Fruit fly (Drosophila melanogaster) whole organism, embryonic: ENCODE data around the gene CG10341.

Source experiments
- CG10147 ChIP-seq: fragments of 200-800 bp; sonication (Bioruptor generic); optimal IDR thresholded peaks from 2 replicates; lab custom pipeline; 2019; ENCODE audit warnings: missing biosample characterization, mild to moderate bottlenecking, missing genetic modification characterization, moderate library complexity
- CG10209 ChIP-seq: fragments of 200-800 bp; sonication (Bioruptor generic); optimal IDR thresholded peaks from 3 replicates; lab custom pipeline; 2017; ENCODE audit warnings: missing biosample characterization, mild to moderate bottlenecking, missing genetic modification characterization, missing genetic modification reagents
- CG1024 ChIP-seq: fragments of 200-800 bp; sonication (Bioruptor generic); IDR thresholded peaks from 2 replicates; pipeline ENCODE4 v1.3.6; 2022; ENCODE audit warnings: missing biosample characterization, missing genetic modification characterization
- CG10462 ChIP-seq: fragments of 200-800 bp; sonication (Bioruptor generic); optimal IDR thresholded peaks from 2 replicates; lab custom pipeline; 2016; ENCODE audit warnings: missing biosample characterization, missing genetic modification characterization
- CG10979 ChIP-seq: fragments of 200-800 bp; sonication (Bioruptor generic); optimal IDR thresholded peaks from 2 replicates; lab custom pipeline; 2018; ENCODE audit warnings: missing biosample characterization, mild to moderate bottlenecking, missing genetic modification characterization, moderate library complexity
- CG11085 ChIP-seq: fragments of 200-800 bp; sonication (Bioruptor generic); IDR thresholded peaks from 2 replicates; pipeline ENCODE4 v1.3.6; 2022; ENCODE audit warnings: missing biosample characterization, missing genetic modification characterization
- CG14014 ChIP-seq: fragments of 200-800 bp; sonication (Bioruptor generic); IDR thresholded peaks from 2 replicates; pipeline ENCODE4 v1.3.6; 2022; ENCODE audit warnings: missing biosample characterization, missing genetic modification characterization
- CG14710 ChIP-seq: fragments of 200-800 bp; sonication (Bioruptor generic); optimal IDR thresholded peaks from 3 replicates; lab custom pipeline; 2019; ENCODE audit warnings: missing biosample characterization, mild to moderate bottlenecking, missing genetic modification characterization, moderate library complexity
- CG15601 ChIP-seq: fragments of 200-800 bp; sonication (Bioruptor generic); optimal IDR thresholded peaks from 3 replicates; lab custom pipeline; 2019; ENCODE audit warnings: missing biosample characterization, mild to moderate bottlenecking, missing genetic modification characterization, moderate library complexity
- CG1602 ChIP-seq: fragments of 200-800 bp; sonication (Bioruptor generic); optimal IDR thresholded peaks from 3 replicates; lab custom pipeline; 2016; ENCODE audit warnings: missing biosample characterization, missing genetic modification characterization
- CG16813 ChIP-seq: fragments of 200-800 bp; sonication (Bioruptor generic); IDR thresholded peaks from 3 replicates; pipeline ENCODE4 v1.3.6; 2022; ENCODE audit warnings: missing biosample characterization, missing genetic modification characterization; ENCODE audit not compliant: partially characterized antibody
- CG16815 ChIP-seq: fragments of 200-800 bp; sonication (Bioruptor generic); optimal IDR thresholded peaks from 3 replicates; lab custom pipeline; 2017; ENCODE audit warnings: missing biosample characterization, mild to moderate bottlenecking, missing genetic modification characterization
- CG17568 ChIP-seq: fragments of 200-800 bp; sonication (Bioruptor generic); optimal IDR thresholded peaks from 2 replicates; lab custom pipeline; 2018; ENCODE audit warnings: missing biosample characterization, mild to moderate bottlenecking, missing genetic modification characterization, moderate library complexity
- CG1792 ChIP-seq: fragments of 200-800 bp; sonication (Bioruptor generic); optimal IDR thresholded peaks from 2 replicates; lab custom pipeline; 2016; ENCODE audit warnings: missing biosample characterization, missing genetic modification characterization
- CG2116 ChIP-seq: fragments of 200-800 bp; sonication (Bioruptor generic); optimal IDR thresholded peaks from 3 replicates; lab custom pipeline; 2018; ENCODE audit warnings: missing biosample characterization, mild to moderate bottlenecking, missing genetic modification characterization
- CG2199 ChIP-seq: fragments of 200-800 bp; sonication (Bioruptor generic); IDR thresholded peaks from 3 replicates; pipeline ENCODE4 v1.3.6; 2022; ENCODE audit warnings: missing biosample characterization, missing genetic modification characterization
- CG4360 ChIP-seq: fragments of 200-800 bp; sonication (Bioruptor generic); IDR thresholded peaks from 2 replicates; pipeline ENCODE4 v1.3.6; 2022; ENCODE audit warnings: missing biosample characterization, missing genetic modification characterization
- CG4617 ChIP-seq: fragments of 200-800 bp; sonication (Bioruptor generic); optimal IDR thresholded peaks from 3 replicates; lab custom pipeline; 2016; ENCODE audit warnings: missing biosample characterization, missing genetic modification characterization, borderline replicate concordance
- CG5180 ChIP-seq: fragments of 200-800 bp; sonication (Bioruptor generic); optimal IDR thresholded peaks from 3 replicates; lab custom pipeline; 2017; ENCODE audit warnings: missing biosample characterization, missing genetic modification characterization, mild to moderate bottlenecking, moderate library complexity, missing genetic modification reagents
- CkIIα-i1 ChIP-seq: fragments of 200-800 bp; sonication (Bioruptor generic); IDR thresholded peaks from 2 replicates; pipeline ENCODE4 v1.3.6; 2022; ENCODE audit warnings: missing biosample characterization, missing genetic modification characterization
- Dp ChIP-seq: fragments of 200-800 bp; sonication (Bioruptor generic); optimal IDR thresholded peaks from 2 replicates; lab custom pipeline; 2018; ENCODE audit warnings: missing biosample characterization, mild to moderate bottlenecking, missing genetic modification characterization, moderate library complexity
- HLH3B ChIP-seq: fragments of 200-800 bp; sonication (Bioruptor generic); IDR thresholded peaks from 2 replicates; pipeline ENCODE4 v1.3.6; 2022; ENCODE audit warnings: missing biosample characterization, missing genetic modification characterization
- Hmr ChIP-seq: fragments of 200-800 bp; sonication (Bioruptor generic); optimal IDR thresholded peaks from 3 replicates; lab custom pipeline; 2017; ENCODE audit warnings: mild to moderate bottlenecking, missing biosample characterization, missing genetic modification reagents, missing genetic modification characterization
- Hmx ChIP-seq: fragments of 200-800 bp; sonication (Bioruptor generic); optimal IDR thresholded peaks from 2 replicates; lab custom pipeline; 2016; ENCODE audit warnings: missing biosample characterization, missing genetic modification characterization
- Lhr ChIP-seq: fragments of 200-800 bp; sonication (Bioruptor generic); optimal IDR thresholded peaks from 3 replicates; lab custom pipeline; 2017; ENCODE audit warnings: mild to moderate bottlenecking, missing biosample characterization, missing genetic modification reagents, missing genetic modification characterization
- Myb ChIP-seq: fragments of 200-800 bp; sonication (Bioruptor generic); optimal IDR thresholded peaks from 2 replicates; lab custom pipeline; 2016; ENCODE audit warnings: missing biosample characterization, missing genetic modification characterization
- Nf-YB ChIP-seq: fragments of 200-800 bp; sonication (Bioruptor generic); optimal IDR thresholded peaks from 3 replicates; lab custom pipeline; 2019; ENCODE audit warnings: missing biosample characterization, mild to moderate bottlenecking, missing genetic modification characterization, moderate library complexity
- Usf ChIP-seq: fragments of 200-800 bp; sonication (Bioruptor generic); optimal IDR thresholded peaks from 2 replicates; lab custom pipeline; 2017; ENCODE audit warnings: missing genotype, missing biosample characterization, missing genetic modification characterization
- Vsx1 ChIP-seq: fragments of 200-800 bp; sonication (Bioruptor generic); optimal IDR thresholded peaks from 2 replicates; lab custom pipeline; 2017; ENCODE audit warnings: missing biosample characterization, mild to moderate bottlenecking, missing genetic modification characterization, missing genetic modification reagents
- ap ChIP-seq: fragments of 200-800 bp; sonication (Bioruptor generic); IDR thresholded peaks from 2 replicates; pipeline ENCODE4 v1.3.6; 2022; ENCODE audit warnings: missing biosample characterization, missing genetic modification characterization
- bsh ChIP-seq, 2 experiments: fragments of 200-800 bp; sonication (Bioruptor generic); optimal IDR thresholded peaks; 2 replicates each; lab custom pipeline; 2017 to 2018; ENCODE audit warnings: mild to moderate bottlenecking in 2 of 2, missing biosample characterization in 2 of 2, missing genetic modification characterization in 2 of 2, moderate library complexity in 1 of 2
- cato ChIP-seq: fragments of 200-800 bp; sonication (Bioruptor generic); optimal IDR thresholded peaks from 2 replicates; lab custom pipeline; 2016; ENCODE audit warnings: missing biosample characterization, missing genetic modification characterization, borderline replicate concordance
- crol ChIP-seq: fragments of 200-800 bp; sonication (Bioruptor generic); IDR thresholded peaks from 2 replicates; pipeline ENCODE4 v1.3.6; 2022; ENCODE audit warnings: missing biosample characterization, missing genetic modification characterization
- cwo ChIP-seq: fragments of 200-800 bp; sonication (Bioruptor generic); optimal IDR thresholded peaks from 3 replicates; lab custom pipeline; 2017; ENCODE audit warnings: missing biosample characterization, missing genetic modification characterization, mild to moderate bottlenecking, moderate library complexity, missing genetic modification reagents
- dm ChIP-seq: fragments of 200-800 bp; sonication (Bioruptor generic); optimal IDR thresholded peaks from 3 replicates; lab custom pipeline; 2016; ENCODE audit warnings: missing biosample characterization, missing genetic modification characterization
- dmrt11E ChIP-seq: fragments of 200-800 bp; sonication (Bioruptor generic); optimal IDR thresholded peaks from 3 replicates; lab custom pipeline; 2018; ENCODE audit warnings: missing biosample characterization, mild to moderate bottlenecking, missing genetic modification characterization, moderate library complexity
- eyg ChIP-seq: fragments of 200-800 bp; sonication (Bioruptor generic); optimal IDR thresholded peaks from 3 replicates; lab custom pipeline; 2016; ENCODE audit warnings: missing biosample characterization, missing genetic modification characterization
- gfzf ChIP-seq: fragments of 200-800 bp; sonication (Bioruptor generic); optimal IDR thresholded peaks from 2 replicates; lab custom pipeline; 2016; ENCODE audit warnings: missing biosample characterization, mild to moderate bottlenecking, missing genetic modification characterization, moderate library complexity
- h ChIP-seq: fragments of >200 bp; optimal IDR thresholded peaks from 2 replicates; lab custom pipeline; 2017
- oc ChIP-seq: fragments of 200-800 bp; sonication (Bioruptor generic); optimal IDR thresholded peaks from 2 replicates; lab custom pipeline; 2018; ENCODE audit warnings: missing biosample characterization, mild to moderate bottlenecking, missing genetic modification characterization, moderate library complexity
- pita ChIP-seq: fragments of 200-800 bp; sonication (Bioruptor generic); optimal IDR thresholded peaks from 2 replicates; lab custom pipeline; 2017; ENCODE audit warnings: missing biosample characterization, mild to moderate bottlenecking, missing genetic modification characterization
- run ChIP-seq: fragments of 200-800 bp; sonication (Bioruptor generic); optimal IDR thresholded peaks from 3 replicates; lab custom pipeline; 2018; ENCODE audit warnings: missing biosample characterization, mild to moderate bottlenecking, missing genetic modification characterization
- sisA ChIP-seq: fragments of 200-800 bp; sonication (Bioruptor generic); IDR thresholded peaks from 2 replicates; pipeline ENCODE4 v1.3.6; 2022; ENCODE audit warnings: missing biosample characterization, missing genetic modification characterization
- sob ChIP-seq: fragments of 200-800 bp; sonication (Bioruptor generic); IDR thresholded peaks from 2 replicates; pipeline ENCODE4 v1.3.6; 2022; ENCODE audit warnings: missing biosample characterization, missing genetic modification characterization
- sug ChIP-seq: fragments of 200-800 bp; optimal IDR thresholded peaks from 2 replicates; lab custom pipeline; 2019; ENCODE audit warnings: missing biosample characterization, mild to moderate bottlenecking, missing genetic modification characterization, moderate library complexity
- tap ChIP-seq: fragments of 200-800 bp; optimal IDR thresholded peaks from 3 replicates; lab custom pipeline; 2019; ENCODE audit warnings: missing biosample characterization, mild to moderate bottlenecking, missing genetic modification characterization, moderate library complexity
- tin ChIP-seq: fragments of 200-800 bp; sonication (Bioruptor generic); optimal IDR thresholded peaks from 3 replicates; lab custom pipeline; 2016; ENCODE audit warnings: missing biosample characterization, missing genetic modification characterization
- unpg ChIP-seq: fragments of 200-800 bp; sonication (Bioruptor generic); optimal IDR thresholded peaks from 3 replicates; lab custom pipeline; 2018; ENCODE audit warnings: missing biosample characterization, mild to moderate bottlenecking, missing genetic modification characterization, moderate library complexity
- vvl ChIP-seq: fragments of 200-800 bp; sonication (Bioruptor generic); IDR thresholded peaks from 2 replicates; pipeline ENCODE4 v1.3.6; 2022; ENCODE audit warnings: missing biosample characterization, missing genetic modification characterization

Gene CG10341

dm6 chr2L:18714086-18714485, 15.6 kb downstream of the CG10341 start (continued):
- peak; percentile 8 for TF ChIP-seq CG2116 (GFP tag; lab: Kevin White, UChicago)
- TF ChIP-seq CG5180 (GFP tag; lab: Kevin White, UChicago) = no peak
- peak; percentile 52 for TF ChIP-seq CG16813 (GFP tag; lab: Robert Waterston, UW)
- TF ChIP-seq HLH3B (GFP tag; lab: Robert Waterston, UW) = no peak
- peak; percentile 49 for TF ChIP-seq Lhr
- no peak for TF ChIP-seq CG1024 (GFP tag; lab: Robert Waterston, UW)
- TF ChIP-seq Dp = peak; percentile 75
- TF ChIP-seq Myb (GFP tag; lab: Kevin White, UChicago) = peak; percentile 58
- TF ChIP-seq unpg (GFP tag; lab: Kevin White, UChicago) = no peak
- no peak for TF ChIP-seq CG15601 (tag; lab: Kevin White, UChicago)
- no peak for TF ChIP-seq CkIIα-i1 (GFP tag; lab: Robert Waterston, UW)
- peak; percentile 5 for TF ChIP-seq CG14710
- TF ChIP-seq tap (tag; lab: Kevin White, UChicago) = no peak
- TF ChIP-seq CG16815 = no peak
- no peak for TF ChIP-seq cwo (GFP tag; lab: Kevin White, UChicago)
- peak; percentile 10 for TF ChIP-seq gfzf (GFP tag; lab: Kevin White, UChicago)
- no peak for TF ChIP-seq h (lab: Kevin White, UChicago)
- TF ChIP-seq sug (tag; lab: Kevin White, UChicago) = no peak
- peak; percentile 63 for TF ChIP-seq pita (GFP tag; lab: Kevin White, UChicago)
- TF ChIP-seq Vsx1 (GFP tag; lab: Kevin White, UChicago) = no peak
- TF ChIP-seq, all 482 proteins: peak for 17

- TF ChIP-seq CG14014 (GFP tag; lab: Robert Waterston, UW) (no peak; the same call in 1 of the 2 replicates), vvl (GFP tag; lab: Robert Waterston, UW) (peak; percentile 21; the same call in 1 of the 2 replicates), eyg (GFP tag; lab: Kevin White, UChicago) (no peak), CG4617 (no peak), Hmr (GFP tag; lab: Kevin White, UChicago) (peak; percentile 9), sob (GFP tag; lab: Robert Waterston, UW) (0 out of 2 replicates have a peak, but pooled peaks have one; percentile 25), CG11085 (GFP tag; lab: Robert Waterston, UW) (no peak), CG10147 (GFP tag; lab: Kevin White, UChicago) (no peak), sisA (GFP tag; lab: Robert Waterston, UW) (peak; percentile 30), CG10209 (peak; percentile 15), Nf-YB (GFP tag; lab: Kevin White, UChicago) (no peak), CG17568 (GFP tag; lab: Kevin White, UChicago) (no peak), oc (tag; lab: Kevin White, UChicago) (no peak), tin (GFP tag; lab: Kevin White, UChicago) (no peak), CG1602 (GFP tag; lab: Kevin White, UChicago) (no peak), bsh (GFP tag; optimal IDR thresholded peaks at IDR 0.05; lab: Kevin White, UChicago) (peak in 1 of 2 experiments; percentile 0), dm (GFP tag; lab: Kevin White, UChicago) (no peak), CG1792 (GFP tag; lab: Kevin White, UChicago) (no peak), crol (peak; percentile 74), ap (no peak), CG10462 (GFP tag; lab: Kevin White, UChicago) (no peak), CG4360 (GFP tag; lab: Robert Waterston, UW) (no peak), Usf (GFP tag; lab: Kevin White, UChicago) (no peak), cato (GFP tag; lab: Kevin White, UChicago) (no peak), CG10979 (tag; lab: Kevin White, UChicago) (peak; percentile 33), CG2199 (GFP tag; lab: Robert Waterston, UW) (no peak), dmrt11E (tag; lab: Kevin White, UChicago) (no peak), run (tag; lab: Kevin White, UChicago) (no peak), Hmx (GFP tag; lab: Kevin White, UChicago) (no peak)
Observed at dm6 chr2L:18717365-18718011, 19.0 kb downstream of the CG10341 start.
